Worm (Caenorhabditis elegans): ENCODE results near the gene srz-23.

DNA sequence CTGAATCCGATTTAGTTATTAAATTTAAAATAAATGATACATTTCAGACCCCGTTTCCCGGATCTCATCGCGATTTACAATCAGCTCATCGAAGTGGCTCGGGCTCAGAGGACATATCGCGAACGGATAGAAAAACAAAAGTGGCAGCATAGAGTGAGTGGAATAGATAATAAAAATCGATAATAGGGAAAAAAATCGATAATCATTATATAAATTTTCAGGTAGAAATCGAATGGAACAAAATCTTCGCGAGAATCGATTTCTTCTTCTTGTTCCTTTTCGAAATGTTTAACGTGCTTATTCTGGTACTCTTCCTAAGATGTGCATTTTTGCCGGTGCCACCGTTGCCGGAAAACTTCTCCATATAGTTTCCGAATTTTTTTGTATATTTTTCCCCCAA is 34.7 kb upstream of the srz-23 start:
- TF ChIP-seq W03F9.2 (tag; optimal IDR thresholded peaks at IDR 0.05) (no peak), dao-5 (tag; optimal IDR thresholded peaks at IDR 0.05) (no peak), him-1 (tag; optimal IDR thresholded peaks at IDR 0.05) (no peak)
